Worm (Caenorhabditis elegans) whole organism, young adult: ENCODE results near the gene C17H12.12.

Experiments
- Y53F4B.3 ChIP-seq: fragments of 200-800 bp; sonication (Bioruptor generic); IDR thresholded peaks from 2 replicates; pipeline ENCODE4 v1.3.6; 2022; ENCODE audit warnings: missing genetic modification reagents, missing genetic modification characterization, missing compliant biosample characterization
- Y56A3A.18 ChIP-seq: fragments of 200-800 bp; sonication (Bioruptor generic); IDR thresholded peaks from 2 replicates; pipeline ENCODE4 v1.3.6; 2022; ENCODE audit warnings: missing genetic modification reagents, missing genetic modification characterization, missing compliant biosample characterization
- ama-1 ChIP-seq, 3 experiments: fragments of 150-350 bp in 1 of 3; sonication (generic microtip) in 2 of 3; optimal IDR thresholded peaks; 2 replicates each; lab custom pipeline; 2014 to 2018; ENCODE audit warnings: missing biosample characterization in 2 of 3, missing genetic modification characterization in 2 of 3, missing genetic modification reagents in 2 of 3
- lin-26 ChIP-seq: fragments of 200-800 bp; sonication (Bioruptor generic); IDR thresholded peaks from 2 replicates; pipeline ENCODE4 v1.3.6; 2022; ENCODE audit warnings: missing genetic modification reagents, missing genetic modification characterization, missing compliant biosample characterization
- nfyb-1 ChIP-seq: fragments of 200-800 bp; sonication (Bioruptor generic); IDR thresholded peaks from 2 replicates; pipeline ENCODE4 v1.3.6; 2022; ENCODE audit warnings: missing genetic modification reagents, missing genetic modification characterization, missing compliant biosample characterization
- sdz-38 ChIP-seq: sonication (generic microtip); optimal IDR thresholded peaks from 2 replicates; lab custom pipeline; 2016; ENCODE audit warnings: missing genotype, missing genetic modification characterization, missing compliant biosample characterization
- zfh-2 ChIP-seq: fragments of 200-800 bp; sonication (Bioruptor generic); conservative IDR thresholded peaks from 2 replicates; pipeline ENCODE4 v1.3.6; 2022; ENCODE audit warnings: missing genetic modification reagents, missing genetic modification characterization, missing compliant biosample characterization
- ztf-25 ChIP-seq: fragments of 200-800 bp; sonication (Bioruptor generic); IDR thresholded peaks from 2 replicates; pipeline ENCODE4 v1.3.6; 2022; ENCODE audit warnings: missing genetic modification reagents, missing genetic modification characterization, missing compliant biosample characterization

- no peak for TF ChIP-seq sdz-38 (tag; lab: Kevin White, UChicago)
- no peak for TF ChIP-seq zfh-2 (GFP tag; lab: Robert Waterston, UW)
- TF ChIP-seq nfyb-1 = peak; percentile 36; the same call in 1 of the 2 replicates
- TF ChIP-seq Y56A3A.18 (GFP tag; lab: Robert Waterston, UW) = no peak
- TF ChIP-seq lin-26 (GFP tag; lab: Robert Waterston, UW) = no peak
- no peak for TF ChIP-seq ztf-25 (GFP tag; lab: Robert Waterston, UW)
- TF ChIP-seq Y53F4B.3 = no peak
- TF ChIP-seq ama-1 (optimal IDR thresholded peaks at IDR 0.05; lab: Kevin White, UChicago) = no peak
- TF ChIP-seq ama-1 (GFP tag; optimal IDR thresholded peaks at IDR 0.05; lab: Kevin White, UChicago) = no peak
Observed at ce11 chrIV:6785151-6785550, 10.6 kb upstream of the C17H12.12 start, which contains the start of gene dyci-1.
